Worm (Caenorhabditis elegans) whole organism, midembryonic: ENCODE results near the gene nlp-28.

Source experiments
- T22C8.4 ChIP-seq: fragments of 200-800 bp; sonication (Bioruptor generic); IDR thresholded peaks from 2 replicates; pipeline ENCODE4 v1.3.6; 2022; ENCODE audit warnings: missing genetic modification characterization, missing compliant biosample characterization
- cog-1 ChIP-seq: sonication (generic microtip); optimal IDR thresholded peaks from 2 replicates; lab custom pipeline; 2016; ENCODE audit warnings: missing genetic modification characterization, missing compliant biosample characterization
- flt-1 ChIP-seq: fragments of 200-800 bp; sonication (Bioruptor generic); IDR thresholded peaks from 2 replicates; pipeline ENCODE4 v1.3.6; 2022; ENCODE audit warnings: missing genetic modification characterization, missing compliant biosample characterization
- klf-2 ChIP-seq: fragments of 200-800 bp; sonication (Bioruptor generic); conservative IDR thresholded peaks from 2 replicates; pipeline ENCODE4 v1.3.6; 2022; ENCODE audit warnings: missing genetic modification reagents, missing genetic modification characterization, missing compliant biosample characterization
- med-1 ChIP-seq: sonication (generic microtip); optimal IDR thresholded peaks from 2 replicates; lab custom pipeline; 2017; ENCODE audit warnings: missing genetic modification characterization, mild to moderate bottlenecking, missing compliant biosample characterization, antibody characterized with exemption, missing genetic modification reagents; ENCODE audit not compliant: insufficient read depth
- ref-1 ChIP-seq: fragments of 200-800 bp; sonication (Bioruptor generic); conservative IDR thresholded peaks from 2 replicates; pipeline ENCODE4 v1.3.6; 2022; ENCODE audit warnings: missing genetic modification reagents, missing genetic modification characterization, missing compliant biosample characterization
- tab-1 ChIP-seq: fragments of 200-800 bp; sonication (Bioruptor generic); IDR thresholded peaks from 2 replicates; pipeline ENCODE4 v1.3.6; 2022; ENCODE audit warnings: missing genetic modification characterization, missing compliant biosample characterization
- ztf-23 ChIP-seq: fragments of 200-800 bp; sonication (Bioruptor generic); IDR thresholded peaks from 2 replicates; pipeline ENCODE4 v1.3.6; 2022; ENCODE audit warnings: missing genetic modification reagents, missing genetic modification characterization, missing compliant biosample characterization
- ztf-29 ChIP-seq: fragments of 200-800 bp; sonication (Bioruptor generic); IDR thresholded peaks from 2 replicates; pipeline ENCODE4 v1.3.6; 2022; ENCODE audit warnings: missing genetic modification reagents, missing genetic modification characterization, missing compliant biosample characterization

Gene nlp-28

ce11 chrV:3981680-3982079, 6.0 kb upstream of the nlp-28 start, which contains the start of gene nlp-30:
nlp-30 (plus strand) TSS chrV:3981980.
- no peak for TF ChIP-seq med-1 (GFP tag; lab: Kevin White, UChicago)
- no peak for TF ChIP-seq tab-1 (GFP tag; lab: Robert Waterston, UW)
- no peak for TF ChIP-seq ztf-23
- no peak for TF ChIP-seq flt-1 (GFP tag; lab: Robert Waterston, UW)
- no peak for TF ChIP-seq T22C8.4 (GFP tag; lab: Robert Waterston, UW)
- TF ChIP-seq ztf-29 (GFP tag; lab: Robert Waterston, UW), result no peak
- no peak for TF ChIP-seq ref-1
- no peak for TF ChIP-seq klf-2 (GFP tag; lab: Robert Waterston, UW)
- no peak for TF ChIP-seq cog-1 (tag; lab: Kevin White, UChicago)

ce11 chrV:3984178-3984577, 3.5 kb upstream of the nlp-28 start, which contains the start of gene nlp-29:
nlp-29 (plus strand) TSS chrV:3984425.
- TF ChIP-seq T22C8.4 (GFP tag; lab: Robert Waterston, UW) (no peak), klf-2 (GFP tag; lab: Robert Waterston, UW) (no peak), ref-1 (no peak), cog-1 (tag; lab: Kevin White, UChicago) (no peak), ztf-23 (no peak), tab-1 (GFP tag; lab: Robert Waterston, UW) (no peak), flt-1 (GFP tag; lab: Robert Waterston, UW) (no peak), med-1 (GFP tag; lab: Kevin White, UChicago) (no peak), ztf-29 (GFP tag; lab: Robert Waterston, UW) (no peak)

ce11 chrV:3985104-3985503, 2.6 kb upstream of the nlp-28 start:
- no peak for TF ChIP-seq T22C8.4 (GFP tag; lab: Robert Waterston, UW)

- TF ChIP-seq T22C8.4 (GFP tag; lab: Robert Waterston, UW), result no peak
- TF ChIP-seq ref-1, result no peak
- TF ChIP-seq flt-1 (GFP tag; lab: Robert Waterston, UW), result no peak
- TF ChIP-seq cog-1 (tag; lab: Kevin White, UChicago), result no peak
- TF ChIP-seq med-1 (GFP tag; lab: Kevin White, UChicago), result no peak
- no peak for TF ChIP-seq ztf-29 (GFP tag; lab: Robert Waterston, UW)
- no peak for TF ChIP-seq tab-1 (GFP tag; lab: Robert Waterston, UW)
- no peak for TF ChIP-seq klf-2 (GFP tag; lab: Robert Waterston, UW)
- no peak for TF ChIP-seq ztf-23
Measured at ce11 chrV:3989070-3989469, 1.4 kb downstream of the nlp-28 start, which contains the start of gene nlp-27. nlp-27 (plus strand) TSS chrV:3989378.

- no peak for TF ChIP-seq flt-1 (GFP tag; lab: Robert Waterston, UW)
- no peak for TF ChIP-seq ztf-29 (GFP tag; lab: Robert Waterston, UW)
- no peak for TF ChIP-seq ref-1
- no peak for TF ChIP-seq med-1 (GFP tag; lab: Kevin White, UChicago)
- no peak for TF ChIP-seq ztf-23
- TF ChIP-seq cog-1 (tag; lab: Kevin White, UChicago), result no peak
- TF ChIP-seq T22C8.4 (GFP tag; lab: Robert Waterston, UW), result no peak
- TF ChIP-seq tab-1 (GFP tag; lab: Robert Waterston, UW), result no peak
- no peak for TF ChIP-seq klf-2 (GFP tag; lab: Robert Waterston, UW)
Measured at ce11 chrV:3992334-3992733, 4.6 kb downstream of the nlp-28 start.

- TF ChIP-seq ref-1 (no peak), T22C8.4 (GFP tag; lab: Robert Waterston, UW) (no peak), ztf-23 (no peak), med-1 (GFP tag; lab: Kevin White, UChicago) (no peak), ztf-29 (GFP tag; lab: Robert Waterston, UW) (no peak), tab-1 (GFP tag; lab: Robert Waterston, UW) (no peak), flt-1 (GFP tag; lab: Robert Waterston, UW) (no peak)
Measured at ce11 chrV:3994048-3994447, 6.3 kb downstream of the nlp-28 start, which contains the start of gene K09D9.9. K09D9.9 (minus strand) TSS chrV:3994148.

ce11 chrV:3995838-3996237, 8.1 kb downstream of the nlp-28 start, which contains the start of gene srx-62:
srx-62 (minus strand) TSS chrV:3995938.
- TF ChIP-seq med-1 (GFP tag; lab: Kevin White, UChicago), result no peak

- no peak for TF ChIP-seq tab-1 (GFP tag; lab: Robert Waterston, UW)
- TF ChIP-seq T22C8.4 (GFP tag; lab: Robert Waterston, UW), result no peak
- no peak for TF ChIP-seq ref-1
- TF ChIP-seq ztf-23, result no peak
- TF ChIP-seq klf-2 (GFP tag; lab: Robert Waterston, UW), result no peak
Measured at ce11 chrV:4004577-4004976, 16.9 kb downstream of the nlp-28 start.

- no peak for TF ChIP-seq flt-1 (GFP tag; lab: Robert Waterston, UW)
- TF ChIP-seq cog-1 (tag; lab: Kevin White, UChicago), result no peak
- TF ChIP-seq klf-2 (GFP tag; lab: Robert Waterston, UW), result no peak
Measured at ce11 chrV:4005219-4005618, 17.5 kb downstream of the nlp-28 start, which contains the start of gene srh-8. srh-8 (plus strand) TSS chrV:4005519.

- TF ChIP-seq ztf-23 (no peak), tab-1 (GFP tag; lab: Robert Waterston, UW) (no peak), med-1 (GFP tag; lab: Kevin White, UChicago) (no peak), flt-1 (GFP tag; lab: Robert Waterston, UW) (no peak)
Measured at ce11 chrV:4007927-4008326, 20.2 kb downstream of the nlp-28 start, which contains the start of gene srh-7. srh-7 (plus strand) TSS chrV:4008227.

- no peak for TF ChIP-seq T22C8.4 (GFP tag; lab: Robert Waterston, UW)
- TF ChIP-seq klf-2 (GFP tag; lab: Robert Waterston, UW), result no peak
- TF ChIP-seq ref-1, result no peak
- TF ChIP-seq flt-1 (GFP tag; lab: Robert Waterston, UW), result no peak
- TF ChIP-seq cog-1 (tag; lab: Kevin White, UChicago), result no peak
- TF ChIP-seq med-1 (GFP tag; lab: Kevin White, UChicago), result no peak
- no peak for TF ChIP-seq tab-1 (GFP tag; lab: Robert Waterston, UW)
- no peak for TF ChIP-seq ztf-23
- no peak for TF ChIP-seq ztf-29 (GFP tag; lab: Robert Waterston, UW)
Measured at ce11 chrV:4010170-4010569, 22.5 kb downstream of the nlp-28 start, which contains the start of gene srh-4. srh-4 (plus strand) TSS chrV:4010470.
